In genomic region chr3L:22839726-22840228, dm6 we compare ENCODE assay signal across 6 fruit fly cellular contexts.
A peak's percentile ranks its signal among the peaks of the same experiment; 100 is the strongest.
TF ChIP-seq lines count a peak whose summit lies in the region.

No protein-coding gene starts in this region.

- no peak for TF ChIP-seq CTCF in whole organism, embryonic (GFP tag; optimal IDR thresholded peaks at IDR 0.05; lab: Kevin White, UChicago)

TF ChIP-seq in whole organism, 6 proteins besides CTCF, POLR2A, EP300 and RAD21:
- TF ChIP-seq EcR (GFP tag; optimal IDR thresholded peaks at IDR 0.05; lab: Kevin White, UChicago), result peak; percentile 93 to 94
- peak; percentile 95 for TF ChIP-seq Dll (optimal IDR thresholded peaks at IDR 0.05; lab: Kevin White, UChicago)
- no peak for TF ChIP-seq pan (optimal IDR thresholded peaks at IDR 0.05; lab: Kevin White, UChicago)

TF ChIP-seq in whole organism, adult, 20 proteins besides CTCF, POLR2A, EP300 and RAD21 (continues in another document):
- no peak for TF ChIP-seq bab1 (GFP tag; optimal IDR thresholded peaks at IDR 0.05; lab: Kevin White, UChicago)
- TF ChIP-seq CG12768 (GFP tag; optimal IDR thresholded peaks at IDR 0.05; lab: Kevin White, UChicago), result no peak
- TF ChIP-seq Hr96 (GFP tag; optimal IDR thresholded peaks at IDR 0.05; lab: Kevin White, UChicago), result no peak
- TF ChIP-seq CG7045 (GFP tag; optimal IDR thresholded peaks at IDR 0.05; lab: Kevin White, UChicago), result peak; percentile 11
- TF ChIP-seq ovo (GFP tag; optimal IDR thresholded peaks at IDR 0.05; lab: Kevin White, UChicago), result no peak
- no peak for TF ChIP-seq CG1620 (GFP tag; optimal IDR thresholded peaks at IDR 0.05; lab: Kevin White, UChicago)
- TF ChIP-seq Mnt (GFP tag; optimal IDR thresholded peaks at IDR 0.05; lab: Kevin White, UChicago), result peak; percentile 10
- TF ChIP-seq CG11617 (GFP tag; optimal IDR thresholded peaks at IDR 0.05; lab: Kevin White, UChicago), result no peak
- no peak for TF ChIP-seq Crg-1 (GFP tag; optimal IDR thresholded peaks at IDR 0.05; lab: Kevin White, UChicago)
- TF ChIP-seq toe (GFP tag; optimal IDR thresholded peaks at IDR 0.05; lab: Kevin White, UChicago), result no peak
- TF ChIP-seq kay (GFP tag; lab: Kevin White, UChicago; ENCODE audit: borderline replicate concordance), result no peak
- TF ChIP-seq CG5204 (GFP tag; optimal IDR thresholded peaks at IDR 0.05; lab: Kevin White, UChicago), result no peak
- peak; percentile 18 for TF ChIP-seq pad (GFP tag; optimal IDR thresholded peaks at IDR 0.05; lab: Kevin White, UChicago)
- TF ChIP-seq cnc (optimal IDR thresholded peaks at IDR 0.05; lab: Kevin White, UChicago), result no peak
- no peak for TF ChIP-seq CG7101 (tag; optimal IDR thresholded peaks at IDR 0.05; lab: Kevin White, UChicago)
- peak; percentile 51 for TF ChIP-seq tj (GFP tag; optimal IDR thresholded peaks at IDR 0.05; lab: Kevin White, UChicago)
- TF ChIP-seq CG33017 (tag; optimal IDR thresholded peaks at IDR 0.05; lab: Kevin White, UChicago), result no peak
- peak; percentile 50 for TF ChIP-seq Clk (GFP tag; optimal IDR thresholded peaks at IDR 0.05; lab: Kevin White, UChicago)

TF ChIP-seq in whole organism, embryonic, 481 proteins besides CTCF, POLR2A, EP300 and RAD21 (continues in another document):
- 0 out of 3 replicates have a peak, but pooled peaks have one; percentile 37 for TF ChIP-seq CG11456 (GFP tag; IDR thresholded peaks at IDR 0.05; lab: Robert Waterston, UW)
- TF ChIP-seq CG15601 (tag; optimal IDR thresholded peaks at IDR 0.05; lab: Kevin White, UChicago), result no peak
- peak; percentile 61 for TF ChIP-seq Deaf1 (tag; optimal IDR thresholded peaks at IDR 0.05; lab: Kevin White, UChicago)
- TF ChIP-seq sr (GFP tag; IDR thresholded peaks at IDR 0.05; lab: Robert Waterston, UW), result 0 out of 3 replicates have a peak, but pooled peaks have one; percentile 26
- TF ChIP-seq scrt (GFP tag; optimal IDR thresholded peaks at IDR 0.05; lab: Kevin White, UChicago), result peak; percentile 45
- TF ChIP-seq ems (GFP tag; optimal IDR thresholded peaks at IDR 0.05; lab: Kevin White, UChicago), result no peak
- 0 out of 3 replicates have a peak, but pooled peaks have one; percentile 30 for TF ChIP-seq CG14860 (GFP tag; IDR thresholded peaks at IDR 0.05; lab: Robert Waterston, UW; ENCODE audit: partially characterized antibody)
- 0 out of 3 replicates have a peak, but pooled peaks have one; percentile 24 for TF ChIP-seq ci (GFP tag; IDR thresholded peaks at IDR 0.05; lab: Robert Waterston, UW)
- no peak for TF ChIP-seq pum (GFP tag; optimal IDR thresholded peaks at IDR 0.05; lab: Kevin White, UChicago)
- TF ChIP-seq D19B (GFP tag; optimal IDR thresholded peaks at IDR 0.05; lab: Kevin White, UChicago), result no peak
- TF ChIP-seq ro (GFP tag; IDR thresholded peaks at IDR 0.05; lab: Robert Waterston, UW), result no peak
- TF ChIP-seq GATAe (GFP tag; conservative IDR thresholded peaks at IDR 0.05; lab: Robert Waterston, UW), result 0 out of 2 replicates have a peak, but pooled peaks have one; percentile 21
- 0 out of 3 replicates have a peak, but pooled peaks have one; percentile 12 for TF ChIP-seq Dbx (GFP tag; IDR thresholded peaks at IDR 0.05; lab: Robert Waterston, UW)
- TF ChIP-seq ara (GFP tag; IDR thresholded peaks at IDR 0.05; lab: Robert Waterston, UW), result 0 out of 2 replicates have a peak, but pooled peaks have one; percentile 9
- 0 out of 3 replicates have a peak, but pooled peaks have one; percentile 6 for TF ChIP-seq zen2 (GFP tag; IDR thresholded peaks at IDR 0.05; lab: Robert Waterston, UW; ENCODE audit: partially characterized antibody)

TF ChIP-seq in whole organism, prepupa, 60 proteins besides CTCF, POLR2A, EP300 and RAD21 (continues in another document):
- TF ChIP-seq achi (GFP tag; optimal IDR thresholded peaks at IDR 0.05; lab: Kevin White, UChicago), result peak; percentile 12
- TF ChIP-seq CG6854 (GFP tag; optimal IDR thresholded peaks at IDR 0.05; lab: Kevin White, UChicago), result peak; percentile 74
- TF ChIP-seq CG3032 (tag; optimal IDR thresholded peaks at IDR 0.05; lab: Kevin White, UChicago), result peak; percentile 52
- peak; percentile 69 for TF ChIP-seq spab (GFP tag; optimal IDR thresholded peaks at IDR 0.05; lab: Kevin White, UChicago)
- TF ChIP-seq lz (GFP tag; optimal IDR thresholded peaks at IDR 0.05; lab: Kevin White, UChicago), result no peak
- TF ChIP-seq Eip93F (GFP tag; optimal IDR thresholded peaks at IDR 0.05; lab: Kevin White, UChicago), result no peak
- peak; percentile 63 for TF ChIP-seq Lpt (GFP tag; optimal IDR thresholded peaks at IDR 0.05; lab: Kevin White, UChicago)
- peak; percentile 20 for TF ChIP-seq fkh (GFP tag; optimal IDR thresholded peaks at IDR 0.05; lab: Kevin White, UChicago)
- peak; percentile 21 for TF ChIP-seq CG3919 (GFP tag; optimal IDR thresholded peaks at IDR 0.05; lab: Kevin White, UChicago)
- TF ChIP-seq pdm3 (GFP tag; optimal IDR thresholded peaks at IDR 0.05; lab: Kevin White, UChicago), result no peak
- 0 out of 2 replicates have a peak, but pooled peaks have one; percentile 17 for TF ChIP-seq CG15336 (GFP tag; IDR thresholded peaks at IDR 0.05; lab: Robert Waterston, UW)
- TF ChIP-seq CG8119 (GFP tag; IDR thresholded peaks at IDR 0.05; lab: Robert Waterston, UW), result peak; percentile 44; the same call in 2 of the 3 replicates
- TF ChIP-seq dsx (GFP tag; optimal IDR thresholded peaks at IDR 0.05; lab: Kevin White, UChicago; ENCODE audit: poor library complexity, severe bottlenecking), result peak; percentile 47
- no peak for TF ChIP-seq Sox15 (GFP tag; optimal IDR thresholded peaks at IDR 0.05; lab: Kevin White, UChicago)
- peak; percentile 1 for TF ChIP-seq CG8632 (GFP tag; optimal IDR thresholded peaks at IDR 0.05; lab: Kevin White, UChicago)
- TF ChIP-seq salr (GFP tag; optimal IDR thresholded peaks at IDR 0.05; lab: Kevin White, UChicago), result peak; percentile 8 to 51
- no peak for TF ChIP-seq Hr39 (GFP tag; optimal IDR thresholded peaks at IDR 0.05; lab: Kevin White, UChicago)
- TF ChIP-seq cyc (GFP tag; optimal IDR thresholded peaks at IDR 0.05; lab: Kevin White, UChicago), result no peak

TF ChIP-seq in whole organism, pupa, 21 proteins besides CTCF, POLR2A, EP300 and RAD21 (continues in another document):
- TF ChIP-seq gl (tag; optimal IDR thresholded peaks at IDR 0.05; lab: Kevin White, UChicago) (peak; percentile 76), rn (GFP tag; IDR thresholded peaks at IDR 0.05; lab: Robert Waterston, UW) (peak; percentile 46; the same call in 1 of the 2 replicates), EcR (GFP tag; optimal IDR thresholded peaks at IDR 0.05; lab: Kevin White, UChicago) (peak; percentile 98), CG8159 (tag; optimal IDR thresholded peaks at IDR 0.05; lab: Kevin White, UChicago) (peak; percentile 55), CG10348 (GFP tag; IDR thresholded peaks at IDR 0.05; lab: Robert Waterston, UW) (no peak), CG32121 (GFP tag; IDR thresholded peaks at IDR 0.05; lab: Robert Waterston, UW) (no peak; the same call in 1 of the 2 replicates), Ets98B (GFP tag; IDR thresholded peaks at IDR 0.05; lab: Robert Waterston, UW) (peak; percentile 47), Snoo (tag; optimal IDR thresholded peaks at IDR 0.05; lab: Kevin White, UChicago) (peak; percentile 46), CG15710 (tag; optimal IDR thresholded peaks at IDR 0.05; lab: Kevin White, UChicago) (peak; percentile 63), CG14655 (GFP tag; optimal IDR thresholded peaks at IDR 0.05; lab: Kevin White, UChicago) (peak; percentile 63), D1 (tag; optimal IDR thresholded peaks at IDR 0.05; lab: Kevin White, UChicago) (no peak), CG34367 (tag; optimal IDR thresholded peaks at IDR 0.05; lab: Kevin White, UChicago) (peak; percentile 37), CG12605 (GFP tag; IDR thresholded peaks at IDR 0.05; lab: Robert Waterston, UW) (peak; percentile 7; the same call in 1 of the 2 replicates), CG9948 (tag; optimal IDR thresholded peaks at IDR 0.05; lab: Kevin White, UChicago) (peak; percentile 33), CG8301 (tag; optimal IDR thresholded peaks at IDR 0.05; lab: Kevin White, UChicago) (peak; percentile 39), CG4496 (GFP tag; IDR thresholded peaks at IDR 0.05; lab: Robert Waterston, UW) (peak; percentile 56), fd96Ca (GFP tag; IDR thresholded peaks at IDR 0.05; lab: Robert Waterston, UW) (peak; percentile 56; the same call in 1 of the 3 replicates), CG17806 (tag; optimal IDR thresholded peaks at IDR 0.05; lab: Kevin White, UChicago) (peak; percentile 18), Pif1A (GFP tag; optimal IDR thresholded peaks at IDR 0.05; lab: Kevin White, UChicago) (peak; percentile 45)

TF ChIP-seq in whole organism, wandering third instar larva, 38 proteins besides CTCF, POLR2A, EP300 and RAD21 (continues in another document):
- peak; percentile 96 for TF ChIP-seq jim (GFP tag; optimal IDR thresholded peaks at IDR 0.05; lab: Kevin White, UChicago)
- TF ChIP-seq ey (GFP tag; optimal IDR thresholded peaks at IDR 0.05; lab: Kevin White, UChicago), result no peak
- no peak for TF ChIP-seq Abd-B (GFP tag; optimal IDR thresholded peaks at IDR 0.05; lab: Kevin White, UChicago)
- no peak for TF ChIP-seq dmrt93B (GFP tag; optimal IDR thresholded peaks at IDR 0.05; lab: Kevin White, UChicago)
- no peak for TF ChIP-seq rgr (GFP tag; optimal IDR thresholded peaks at IDR 0.05; lab: Kevin White, UChicago)
- TF ChIP-seq brk (GFP tag; optimal IDR thresholded peaks at IDR 0.05; lab: Kevin White, UChicago), result no peak
- TF ChIP-seq GATAd (GFP tag; optimal IDR thresholded peaks at IDR 0.05; lab: Kevin White, UChicago), result no peak
- TF ChIP-seq dl (GFP tag; optimal IDR thresholded peaks at IDR 0.05; lab: Kevin White, UChicago; ENCODE audit: insufficient read depth in 1 of 2, partially characterized antibody in 2 of 2), result peak; percentile 62 to 72
- no peak for TF ChIP-seq Hr78 (GFP tag; optimal IDR thresholded peaks at IDR 0.05; lab: Kevin White, UChicago)
- no peak for TF ChIP-seq foxo (GFP tag; optimal IDR thresholded peaks at IDR 0.05; lab: Kevin White, UChicago)
- no peak for TF ChIP-seq sv (GFP tag; optimal IDR thresholded peaks at IDR 0.05; lab: Kevin White, UChicago)
- peak; percentile 67 for TF ChIP-seq h (GFP tag; optimal IDR thresholded peaks at IDR 0.05; lab: Kevin White, UChicago)
- peak; percentile 26 for TF ChIP-seq fru (GFP tag; optimal IDR thresholded peaks at IDR 0.05; lab: Kevin White, UChicago)
- no peak for TF ChIP-seq Rel (GFP tag; optimal IDR thresholded peaks at IDR 0.05; lab: Kevin White, UChicago)
- TF ChIP-seq Rel (tag; optimal IDR thresholded peaks at IDR 0.05; lab: Kevin White, UChicago), result peak; percentile 47
- TF ChIP-seq Jra (GFP tag; optimal IDR thresholded peaks at IDR 0.05; lab: Kevin White, UChicago), result no peak
- TF ChIP-seq dsf (GFP tag; optimal IDR thresholded peaks at IDR 0.05; lab: Kevin White, UChicago; ENCODE audit: borderline replicate concordance), result no peak
- peak; percentile 68 for TF ChIP-seq Sp1 (GFP tag; optimal IDR thresholded peaks at IDR 0.05; lab: Kevin White, UChicago)
- no peak for TF ChIP-seq CG32264 (GFP tag; optimal IDR thresholded peaks at IDR 0.05; lab: Kevin White, UChicago)
- peak; percentile 90 for TF ChIP-seq Vsx2 (GFP tag; optimal IDR thresholded peaks at IDR 0.05; lab: Kevin White, UChicago; ENCODE audit: partially characterized antibody)
- no peak for TF ChIP-seq usp (GFP tag; optimal IDR thresholded peaks at IDR 0.05; lab: Kevin White, UChicago)
- peak; percentile 36 for TF ChIP-seq CrebA (GFP tag; optimal IDR thresholded peaks at IDR 0.05; lab: Kevin White, UChicago; ENCODE audit: borderline replicate concordance)
